Fruit fly (Drosophila melanogaster) whole organism, embryonic: ENCODE measurements around the gene CG14817.

ENCODE experiments used
- CG11696 ChIP-seq: fragments of 200-800 bp; sonication (Bioruptor generic); IDR thresholded peaks from 2 replicates; pipeline ENCODE4 v1.3.6; 2022; ENCODE audit warnings: missing biosample characterization, missing genetic modification characterization
- CG13287 ChIP-seq: fragments of 200-800 bp; sonication (Bioruptor generic); IDR thresholded peaks from 2 replicates; pipeline ENCODE4 v1.3.6; 2022; ENCODE audit warnings: missing biosample characterization, missing genetic modification characterization; ENCODE audit not compliant: partially characterized antibody
- CG14050 ChIP-seq: fragments of 200-800 bp; sonication (Bioruptor generic); IDR thresholded peaks from 3 replicates; pipeline ENCODE4 v1.3.6; 2022; ENCODE audit warnings: missing biosample characterization, missing genetic modification characterization
- CG1647 ChIP-seq: fragments of 200-800 bp; sonication (Bioruptor generic); optimal IDR thresholded peaks from 3 replicates; lab custom pipeline; 2016; ENCODE audit warnings: missing biosample characterization, missing genetic modification characterization
- CG16863 ChIP-seq: fragments of 200-800 bp; sonication (Bioruptor generic); optimal IDR thresholded peaks from 3 replicates; lab custom pipeline; 2016; ENCODE audit warnings: missing biosample characterization, missing genetic modification characterization
- CG17361 ChIP-seq: fragments of 200-800 bp; sonication (Bioruptor generic); IDR thresholded peaks from 3 replicates; pipeline ENCODE4 v1.3.6; 2022; ENCODE audit warnings: missing biosample characterization, missing genetic modification characterization
- CG17912 ChIP-seq: fragments of 200-800 bp; sonication (Bioruptor generic); optimal IDR thresholded peaks from 2 replicates; lab custom pipeline; 2018; ENCODE audit warnings: missing biosample characterization, mild to moderate bottlenecking, missing genetic modification characterization
- CG31388 ChIP-seq: fragments of 200-800 bp; sonication (Bioruptor generic); optimal IDR thresholded peaks from 2 replicates; lab custom pipeline; 2016; ENCODE audit warnings: missing biosample characterization, missing genetic modification characterization
- CG3163 ChIP-seq: fragments of 200-800 bp; sonication (Bioruptor generic); optimal IDR thresholded peaks from 3 replicates; lab custom pipeline; 2016; ENCODE audit warnings: missing biosample characterization, missing genetic modification characterization
- CG32772 ChIP-seq: fragments of 200-800 bp; sonication (Bioruptor generic); IDR thresholded peaks from 2 replicates; pipeline ENCODE4 v1.3.6; 2022; ENCODE audit warnings: missing biosample characterization, missing genetic modification characterization
- CG3281 ChIP-seq: fragments of 200-800 bp; sonication (Bioruptor generic); optimal IDR thresholded peaks from 3 replicates; lab custom pipeline; 2017; ENCODE audit warnings: missing biosample characterization, mild to moderate bottlenecking, missing genetic modification characterization
- CG3995 ChIP-seq: fragments of 200-800 bp; sonication (Bioruptor generic); optimal IDR thresholded peaks from 3 replicates; lab custom pipeline; 2016; ENCODE audit warnings: missing biosample characterization, missing genetic modification characterization
- CG5245 ChIP-seq: fragments of 200-800 bp; sonication (Bioruptor generic); optimal IDR thresholded peaks from 3 replicates; lab custom pipeline; 2016; ENCODE audit warnings: missing biosample characterization, missing genetic modification characterization
- CG6175 ChIP-seq: fragments of 200-800 bp; sonication (Bioruptor generic); IDR thresholded peaks from 3 replicates; pipeline ENCODE4 v1.3.6; 2022; ENCODE audit warnings: missing biosample characterization, missing genetic modification characterization
- CG7987 ChIP-seq: fragments of 200-800 bp; sonication (Bioruptor generic); optimal IDR thresholded peaks from 2 replicates; lab custom pipeline; 2018; ENCODE audit warnings: missing biosample characterization, mild to moderate bottlenecking, missing genetic modification characterization, moderate library complexity
- CG8281 ChIP-seq: fragments of 200-800 bp; sonication (Bioruptor generic); optimal IDR thresholded peaks from 2 replicates; lab custom pipeline; 2018; ENCODE audit warnings: missing biosample characterization, mild to moderate bottlenecking, missing genetic modification characterization, moderate library complexity
- CG9727 ChIP-seq: fragments of 200-800 bp; sonication (Bioruptor generic); optimal IDR thresholded peaks from 3 replicates; lab custom pipeline; 2017; ENCODE audit warnings: missing biosample characterization, mild to moderate bottlenecking, missing genetic modification characterization
- Dbx ChIP-seq: fragments of 200-800 bp; sonication (Bioruptor generic); IDR thresholded peaks from 3 replicates; pipeline ENCODE4 v1.3.6; 2022; ENCODE audit warnings: missing biosample characterization, missing genetic modification characterization
- Doc3 ChIP-seq: fragments of 200-800 bp; sonication (Bioruptor generic); IDR thresholded peaks from 3 replicates; pipeline ENCODE4 v1.3.6; 2022; ENCODE audit warnings: missing biosample characterization, missing genetic modification characterization; ENCODE audit not compliant: partially characterized antibody
- Elba2 ChIP-seq: fragments of 200-800 bp; sonication (Bioruptor generic); optimal IDR thresholded peaks from 3 replicates; lab custom pipeline; 2016; ENCODE audit warnings: missing biosample characterization, missing genetic modification characterization
- Fer3 ChIP-seq: fragments of 200-800 bp; sonication (Bioruptor generic); optimal IDR thresholded peaks from 2 replicates; lab custom pipeline; 2018; ENCODE audit warnings: missing biosample characterization, mild to moderate bottlenecking, missing genetic modification characterization, moderate library complexity
- Hand ChIP-seq: fragments of 200-800 bp; sonication (Bioruptor generic); optimal IDR thresholded peaks from 2 replicates; lab custom pipeline; 2017; ENCODE audit warnings: mild to moderate bottlenecking, missing biosample characterization, missing genetic modification reagents, missing genetic modification characterization
- Hr78 ChIP-seq, 2 experiments: fragments of 200-800 bp in 1 of 2; fragments of >200 bp in 1 of 2; sonication (Bioruptor generic) in 1 of 2; optimal IDR thresholded peaks; 2 replicates each; lab custom pipeline; 2017 to 2019; ENCODE audit warnings: missing biosample characterization in 2 of 2, missing genetic modification characterization in 2 of 2, mild to moderate bottlenecking in 1 of 2, moderate library complexity in 1 of 2
- Lpt ChIP-seq: fragments of >200 bp; optimal IDR thresholded peaks from 2 replicates; lab custom pipeline; 2018; ENCODE audit warnings: missing biosample characterization, missing genetic modification characterization
- Mrtf ChIP-seq: fragments of 200-800 bp; sonication (Bioruptor generic); IDR thresholded peaks from 3 replicates; pipeline ENCODE4 v1.3.6; 2022; ENCODE audit warnings: missing biosample characterization, missing genetic modification characterization
- ase ChIP-seq: fragments of 200-800 bp; sonication (Bioruptor generic); IDR thresholded peaks from 3 replicates; pipeline ENCODE4 v1.3.6; 2022; ENCODE audit warnings: missing biosample characterization, missing genetic modification characterization
- bbx ChIP-seq: fragments of 200-800 bp; sonication (Bioruptor generic); IDR thresholded peaks from 2 replicates; pipeline ENCODE4 v1.3.6; 2022; ENCODE audit warnings: missing biosample characterization, missing genetic modification characterization; ENCODE audit not compliant: partially characterized antibody
- cato ChIP-seq: fragments of 200-800 bp; sonication (Bioruptor generic); optimal IDR thresholded peaks from 2 replicates; lab custom pipeline; 2016; ENCODE audit warnings: missing biosample characterization, missing genetic modification characterization, borderline replicate concordance
- caup ChIP-seq: fragments of 200-800 bp; sonication (Bioruptor generic); optimal IDR thresholded peaks from 3 replicates; lab custom pipeline; 2017; ENCODE audit warnings: missing biosample characterization, mild to moderate bottlenecking, missing genetic modification characterization, moderate library complexity; ENCODE audit not compliant: severe bottlenecking
- chif ChIP-seq, 2 experiments: fragments of 200-800 bp; sonication (Bioruptor generic); optimal IDR thresholded peaks; 3 replicates each; lab custom pipeline; 2016; ENCODE audit warnings: missing biosample characterization in 2 of 2, missing genetic modification characterization in 2 of 2
- chm ChIP-seq: fragments of 200-800 bp; sonication (Bioruptor generic); IDR thresholded peaks from 2 replicates; pipeline ENCODE4 v1.3.6; 2022; ENCODE audit warnings: missing biosample characterization, missing genetic modification characterization
- crc ChIP-seq: fragments of 200-800 bp; sonication (Bioruptor generic); optimal IDR thresholded peaks from 2 replicates; lab custom pipeline; 2016; ENCODE audit warnings: missing biosample characterization, missing genetic modification characterization
- da ChIP-seq: fragments of 200-800 bp; sonication (Bioruptor generic); optimal IDR thresholded peaks from 2 replicates; lab custom pipeline; 2016; ENCODE audit warnings: missing biosample characterization, missing genetic modification characterization
- ems ChIP-seq: fragments of 200-800 bp; sonication (Bioruptor generic); optimal IDR thresholded peaks from 3 replicates; lab custom pipeline; 2016; ENCODE audit warnings: missing biosample characterization, missing genetic modification characterization
- gcm2 ChIP-seq: fragments of 200-800 bp; sonication (Bioruptor generic); optimal IDR thresholded peaks from 2 replicates; lab custom pipeline; 2016; ENCODE audit warnings: missing biosample characterization, missing genetic modification characterization
- insv ChIP-seq, 2 experiments: fragments of 200-800 bp; sonication (Bioruptor generic); optimal IDR thresholded peaks; 3 replicates each; lab custom pipeline; 2016 to 2018; ENCODE audit warnings: missing biosample characterization in 2 of 2, missing genetic modification characterization in 2 of 2
- kah ChIP-seq: fragments of 200-800 bp; sonication (Bioruptor generic); optimal IDR thresholded peaks from 2 replicates; lab custom pipeline; 2018; ENCODE audit warnings: missing biosample characterization, mild to moderate bottlenecking, missing genetic modification characterization
- knrl ChIP-seq: fragments of 200-800 bp; sonication (Bioruptor generic); IDR thresholded peaks from 3 replicates; pipeline ENCODE4 v1.3.6; 2022; ENCODE audit warnings: missing biosample characterization, missing genetic modification characterization; ENCODE audit not compliant: partially characterized antibody
- lmd ChIP-seq: fragments of 200-800 bp; sonication (Bioruptor generic); IDR thresholded peaks from 2 replicates; pipeline ENCODE4 v1.3.6; 2022; ENCODE audit warnings: missing biosample characterization, missing genetic modification characterization
- mirr ChIP-seq: fragments of 200-800 bp; sonication (Bioruptor generic); optimal IDR thresholded peaks from 3 replicates; lab custom pipeline; 2018; ENCODE audit warnings: missing biosample characterization, mild to moderate bottlenecking, missing genetic modification characterization
- pfk ChIP-seq: fragments of 200-800 bp; sonication (Bioruptor generic); optimal IDR thresholded peaks from 2 replicates; lab custom pipeline; 2018; ENCODE audit warnings: missing biosample characterization, mild to moderate bottlenecking, missing genetic modification characterization, moderate library complexity
- prd ChIP-seq, 3 experiments: fragments of >200 bp in 2 of 3; fragments of 200-800 bp in 1 of 3; sonication (Bioruptor generic) in 1 of 3; optimal IDR thresholded peaks in 2 of 3; IDR thresholded peaks in 1 of 3; 2 replicates in 2 of 3; 3 replicates in 1 of 3; pipeline versions ENCODE4 v1.3.6 to Lab custom; 2017 to 2022; ENCODE audit warnings: missing biosample characterization in 1 of 3, missing genetic modification characterization in 1 of 3
- scrt ChIP-seq: fragments of 200-800 bp; sonication (Bioruptor generic); optimal IDR thresholded peaks from 2 replicates; lab custom pipeline; 2018; ENCODE audit warnings: missing biosample characterization, mild to moderate bottlenecking, missing genetic modification characterization, moderate library complexity
- sisA ChIP-seq: fragments of 200-800 bp; sonication (Bioruptor generic); IDR thresholded peaks from 2 replicates; pipeline ENCODE4 v1.3.6; 2022; ENCODE audit warnings: missing biosample characterization, missing genetic modification characterization
- slp2 ChIP-seq: fragments of 200-800 bp; sonication (Bioruptor generic); optimal IDR thresholded peaks from 2 replicates; lab custom pipeline; 2016; ENCODE audit warnings: missing biosample characterization, missing genetic modification characterization
- stc ChIP-seq: fragments of 200-800 bp; sonication (Bioruptor generic); IDR thresholded peaks from 2 replicates; pipeline ENCODE4 v1.3.6; 2022; ENCODE audit warnings: missing biosample characterization, missing genetic modification characterization
- wor ChIP-seq: fragments of 200-800 bp; sonication (Bioruptor generic); IDR thresholded peaks from 2 replicates; pipeline ENCODE4 v1.3.6; 2022; ENCODE audit warnings: missing biosample characterization, missing genetic modification characterization
- zen ChIP-seq: fragments of 200-800 bp; sonication (Bioruptor generic); optimal IDR thresholded peaks from 3 replicates; lab custom pipeline; 2018; ENCODE audit warnings: missing biosample characterization, mild to moderate bottlenecking, missing genetic modification characterization, moderate library complexity

CG14817 gene

dm6 chrX:1861620-1862184 lies 15.4 kb downstream of the CG14817 start, which contains the start of gene deltaCOP (continued):
- TF ChIP-seq Hand (GFP tag; lab: Kevin White, UChicago) (peak; percentile 13), CG6175 (GFP tag; lab: Robert Waterston, UW) (peak; percentile 79), wor (GFP tag; lab: Robert Waterston, UW) (peak; percentile 75), CG3995 (GFP tag; lab: Kevin White, UChicago) (peak; percentile 52), insv (GFP tag; optimal IDR thresholded peaks at IDR 0.05; lab: Kevin White, UChicago) (peak in 1 of 2 experiments; percentile 39), Lpt (no peak), Doc3 (GFP tag; lab: Robert Waterston, UW) (no peak), caup (GFP tag; lab: Kevin White, UChicago) (peak; percentile 86), CG1647 (GFP tag; lab: Kevin White, UChicago) (peak; percentile 88), Fer3 (tag; lab: Kevin White, UChicago) (peak; percentile 64), CG11696 (GFP tag; lab: Robert Waterston, UW) (0 out of 2 replicates have a peak, but pooled peaks have one; percentile 42), CG14050 (GFP tag; lab: Robert Waterston, UW) (peak; percentile 71), CG17361 (GFP tag; lab: Robert Waterston, UW) (peak; percentile 79), CG31388 (GFP tag; lab: Kevin White, UChicago) (peak; percentile 77), crc (GFP tag; lab: Kevin White, UChicago) (peak; percentile 83), chif (GFP tag; optimal IDR thresholded peaks at IDR 0.05; lab: Kevin White, UChicago) (peak; percentile 84 to 89), zen (peak; percentile 59), cato (GFP tag; lab: Kevin White, UChicago) (peak; percentile 73), CG16863 (peak; percentile 89), mirr (no peak), knrl (GFP tag; lab: Robert Waterston, UW) (peak; percentile 40; the same call in 1 of the 3 replicates), ase (peak; percentile 74; the same call in 2 of the 3 replicates), CG32772 (GFP tag; lab: Robert Waterston, UW) (peak; percentile 87), ems (GFP tag; lab: Kevin White, UChicago) (peak; percentile 88), CG13287 (GFP tag; lab: Robert Waterston, UW) (peak; percentile 58; the same call in 1 of the 2 replicates), gcm2 (GFP tag; lab: Kevin White, UChicago) (peak; percentile 42), CG5245 (peak; percentile 48), sisA (GFP tag; lab: Robert Waterston, UW) (peak; percentile 90), stc (GFP tag; lab: Robert Waterston, UW) (peak; percentile 63; the same call in 1 of the 2 replicates), CG3281 (GFP tag; lab: Kevin White, UChicago) (peak; percentile 80), Dbx (GFP tag; lab: Robert Waterston, UW) (peak; percentile 88), bbx (peak; percentile 17; the same call in 1 of the 2 replicates), CG17912 (GFP tag; lab: Kevin White, UChicago) (no peak), slp2 (peak; percentile 87), prd (optimal IDR thresholded peaks at IDR 0.05; lab: Kevin White, UChicago) (no peak), prd (GFP tag; IDR thresholded peaks at IDR 0.05; lab: Robert Waterston, UW) (peak; percentile 90), CG7987 (GFP tag; lab: Kevin White, UChicago) (peak; percentile 23), CG3163 (GFP tag; lab: Kevin White, UChicago) (peak; percentile 68), Elba2 (peak; percentile 31), kah (peak; percentile 26), CG8281 (no peak), pfk (GFP tag; lab: Kevin White, UChicago) (no peak), CG9727 (GFP tag; lab: Kevin White, UChicago) (peak; percentile 80), Mrtf (GFP tag; lab: Robert Waterston, UW) (peak; percentile 69; the same call in 2 of the 3 replicates), Hr78 (GFP tag; optimal IDR thresholded peaks at IDR 0.05; lab: Kevin White, UChicago) (peak in 1 of 2 experiments; percentile 2), lmd (peak; percentile 91), chm (GFP tag; lab: Robert Waterston, UW) (0 out of 2 replicates have a peak, but pooled peaks have one; percentile 29), scrt (GFP tag; lab: Kevin White, UChicago) (no peak), da (GFP tag; lab: Kevin White, UChicago) (peak; percentile 88)
